Fruit fly (Drosophila melanogaster): ENCODE data around the gene Kaz.

The Kaz gene

DNA sequence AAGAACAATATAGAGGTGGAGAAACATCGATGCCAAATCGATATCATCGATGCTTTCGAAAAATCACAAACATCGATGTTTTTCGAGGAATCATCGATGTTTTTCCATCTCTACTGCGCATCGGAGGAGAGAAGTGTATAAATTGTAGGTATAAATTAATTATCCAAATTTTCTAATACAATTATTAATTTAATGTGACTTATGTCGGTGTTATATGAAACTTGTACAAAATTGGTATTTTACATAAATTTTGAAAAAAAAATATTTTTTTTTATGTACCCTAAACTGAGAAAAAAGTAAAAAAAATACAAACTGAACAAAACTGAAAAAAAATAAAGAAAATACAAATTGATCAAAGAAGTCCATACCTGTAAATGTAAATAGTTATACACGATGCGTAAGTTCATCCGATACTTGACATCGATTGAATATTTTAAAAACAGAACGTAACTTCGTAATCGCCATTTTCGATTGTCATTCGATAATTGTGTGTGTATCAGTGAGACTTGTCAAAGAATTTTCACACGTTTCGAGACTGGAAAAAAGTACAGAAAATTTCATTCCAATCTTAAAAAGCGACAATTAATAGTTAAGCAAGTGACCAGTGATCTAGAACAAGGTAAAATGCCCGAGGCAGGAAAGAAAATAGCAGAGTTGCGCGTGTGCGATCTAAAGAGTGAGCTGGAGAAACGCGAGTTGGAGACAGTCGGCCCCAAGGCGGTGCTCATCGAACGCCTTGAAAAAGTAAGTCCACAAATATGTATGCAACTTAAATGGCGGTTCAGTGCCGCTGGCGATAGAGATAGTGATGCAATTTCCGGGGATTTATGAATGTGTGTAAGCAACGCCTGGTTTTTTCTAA, 12.5 kb downstream of the Kaz start, which contains the start of the genes CG5808 and Saf-B:
CG5808 (minus strand) TSS at position 15 of the 862 bp plus-strand sequence.
Saf-B (plus strand) TSS at position 472 of the 862 bp plus-strand sequence.
- TF ChIP-seq CG9139 (GFP tag; optimal IDR thresholded peaks at IDR 0.05) (no peak), Met (GFP tag; optimal IDR thresholded peaks at IDR 0.05) (no peak), Eip75B (GFP tag; optimal IDR thresholded peaks at IDR 0.05) (no peak), CG16779 (tag; optimal IDR thresholded peaks at IDR 0.05) (no peak), CG32006 (GFP tag; optimal IDR thresholded peaks at IDR 0.05) (no peak), svp (GFP tag) (no peak), Ets96B (tag; optimal IDR thresholded peaks at IDR 0.05) (no peak), pdm3 (GFP tag; optimal IDR thresholded peaks at IDR 0.05) (no peak), CG7368 (GFP tag; optimal IDR thresholded peaks at IDR 0.05) (no peak), fkh (GFP tag; optimal IDR thresholded peaks at IDR 0.05) (no peak), spab (GFP tag; optimal IDR thresholded peaks at IDR 0.05) (no peak), CG31627 (GFP tag; optimal IDR thresholded peaks at IDR 0.05) (peak; percentile 10), esn (GFP tag; optimal IDR thresholded peaks at IDR 0.05) (peak; percentile 52), CG11902 (GFP tag; optimal IDR thresholded peaks at IDR 0.05) (peak; percentile 20), cyc (GFP tag; optimal IDR thresholded peaks at IDR 0.05) (peak; percentile 46), CG6792 (GFP tag; optimal IDR thresholded peaks at IDR 0.05) (no peak), vri (GFP tag; optimal IDR thresholded peaks at IDR 0.05) (no peak), CG11294 (GFP tag; IDR thresholded peaks at IDR 0.05) (no peak)

DNA sequence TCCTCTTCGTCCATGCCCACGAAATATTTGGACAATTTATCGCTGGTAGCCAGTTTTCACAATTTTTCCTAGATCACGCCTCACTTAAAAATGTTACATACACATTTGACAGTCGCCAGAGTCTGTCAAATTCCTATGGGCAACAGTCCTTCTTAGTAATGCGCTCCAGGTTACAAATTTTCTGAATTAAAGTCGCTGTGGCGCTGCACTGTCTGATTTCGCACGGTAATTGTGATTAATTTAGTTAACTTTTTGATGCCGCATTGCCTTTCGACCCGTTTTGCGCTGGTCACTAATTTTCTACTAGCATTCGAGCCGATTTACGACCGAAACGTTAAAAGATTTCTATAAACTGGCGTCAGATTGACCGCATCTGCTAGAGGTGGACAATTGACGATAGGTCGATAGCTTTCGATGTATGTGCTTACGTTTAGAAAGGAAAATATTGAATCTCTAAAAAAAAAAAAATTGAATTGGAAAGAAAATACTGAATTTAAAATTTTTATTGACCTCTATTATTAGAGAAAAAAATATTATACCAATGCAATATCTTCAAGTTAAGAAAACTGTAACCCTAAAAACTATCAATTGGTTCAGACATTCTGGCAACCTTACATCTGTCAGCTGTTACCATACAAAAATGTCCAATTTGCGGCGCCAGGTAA, 16.0 kb downstream of the Kaz start, which contains the start of the genes lili and CG34150:
lili (minus strand) TSS at position 376 of the 665 bp plus-strand sequence.
CG34150 (plus strand) TSS at position 626 of the 665 bp plus-strand sequence.
- TF ChIP-seq Ets21C (GFP tag; optimal IDR thresholded peaks at IDR 0.05) = no peak
- peak; percentile 37 for TF ChIP-seq CG8319 (GFP tag; optimal IDR thresholded peaks at IDR 0.05)
- peak; percentile 51 for TF ChIP-seq Sox15 (GFP tag; optimal IDR thresholded peaks at IDR 0.05)
- peak; percentile 69 for TF ChIP-seq lz (GFP tag; optimal IDR thresholded peaks at IDR 0.05)
- peak; percentile 38; the same call in 1 of the 3 replicates for TF ChIP-seq CG6163 (GFP tag; IDR thresholded peaks at IDR 0.05)
- TF ChIP-seq topi (GFP tag; optimal IDR thresholded peaks at IDR 0.05) = peak; percentile 64
- no peak for TF ChIP-seq CG8632 (GFP tag; optimal IDR thresholded peaks at IDR 0.05)
- TF ChIP-seq CG3032 (tag; optimal IDR thresholded peaks at IDR 0.05) = peak; percentile 64
- no peak for TF ChIP-seq ss (GFP tag; optimal IDR thresholded peaks at IDR 0.05)
- TF ChIP-seq cyc (GFP tag; optimal IDR thresholded peaks at IDR 0.05) = peak; percentile 74
- peak; percentile 53 for TF ChIP-seq CG6854 (GFP tag; optimal IDR thresholded peaks at IDR 0.05)
- TF ChIP-seq CG15336 (GFP tag; IDR thresholded peaks at IDR 0.05) = peak; percentile 32; the same call in 1 of the 2 replicates
- TF ChIP-seq CG7368 (GFP tag; optimal IDR thresholded peaks at IDR 0.05) = peak; percentile 40
- TF ChIP-seq fd85E (GFP tag; optimal IDR thresholded peaks at IDR 0.05) = no peak
- TF ChIP-seq Hr4 (GFP tag; optimal IDR thresholded peaks at IDR 0.05) = no peak
- peak; percentile 33 for TF ChIP-seq CG6792 (GFP tag; optimal IDR thresholded peaks at IDR 0.05)
- TF ChIP-seq achi (GFP tag; optimal IDR thresholded peaks at IDR 0.05) = peak; percentile 82
- TF ChIP-seq Ets96B (tag; optimal IDR thresholded peaks at IDR 0.05) = peak; percentile 22
- TF ChIP-seq spab (GFP tag; optimal IDR thresholded peaks at IDR 0.05) = no peak
- peak; percentile 83 for TF ChIP-seq CG31627 (GFP tag; optimal IDR thresholded peaks at IDR 0.05)
- no peak for TF ChIP-seq Met (GFP tag; optimal IDR thresholded peaks at IDR 0.05)
- TF ChIP-seq fd59A (GFP tag; optimal IDR thresholded peaks at IDR 0.05) = no peak
- TF ChIP-seq CG10669 (GFP tag; optimal IDR thresholded peaks at IDR 0.05) = no peak
- no peak for TF ChIP-seq Blimp-1 (GFP tag; optimal IDR thresholded peaks at IDR 0.05)
- TF ChIP-seq CG11902 (GFP tag; optimal IDR thresholded peaks at IDR 0.05) = peak; percentile 28
- peak; percentile 90 for TF ChIP-seq Eip78C (GFP tag)
- no peak for TF ChIP-seq svp (GFP tag)
- peak; percentile 53; the same call in 1 of the 3 replicates for TF ChIP-seq eg (GFP tag; IDR thresholded peaks at IDR 0.05)
- TF ChIP-seq dsx (GFP tag; optimal IDR thresholded peaks at IDR 0.05; ENCODE audit: poor library complexity, severe bottlenecking) = peak; percentile 45
- TF ChIP-seq CG11762 (GFP tag; optimal IDR thresholded peaks at IDR 0.05; ENCODE audit: insufficient read depth) = peak; percentile 22
- TF ChIP-seq Hr39 (GFP tag; optimal IDR thresholded peaks at IDR 0.05) = peak; percentile 70
- peak; percentile 78 for TF ChIP-seq esn (GFP tag; optimal IDR thresholded peaks at IDR 0.05)
- 0 out of 2 replicates have a peak, but pooled peaks have one; percentile 36 for TF ChIP-seq Gug (GFP tag; IDR thresholded peaks at IDR 0.05)
- TF ChIP-seq fkh (GFP tag; optimal IDR thresholded peaks at IDR 0.05) = no peak
- peak; percentile 20 for TF ChIP-seq Eip93F (GFP tag; optimal IDR thresholded peaks at IDR 0.05)
- TF ChIP-seq CG8119 (GFP tag; IDR thresholded peaks at IDR 0.05) = peak; percentile 31; the same call in 1 of the 3 replicates
